Fruit fly (Drosophila melanogaster) Kc167 (cell line): ENCODE data around the gene lectin-33A.

Source experiments
- Myc ChIP-seq: fragments of >200 bp; optimal IDR thresholded peaks from 2 replicates; lab custom pipeline; 2017; ENCODE audit warnings: missing external identifiers
- Sin3A ChIP-seq: fragments of >200 bp; optimal IDR thresholded peaks from 2 replicates; lab custom pipeline; 2018; ENCODE audit warnings: missing external identifiers
- h ChIP-seq: fragments of >200 bp; optimal IDR thresholded peaks from 3 replicates; lab custom pipeline; 2018; ENCODE audit warnings: missing external identifiers
- insv ChIP-seq: fragments of >200 bp; optimal IDR thresholded peaks from 3 replicates; lab custom pipeline; 2018; ENCODE audit warnings: missing external identifiers
- psq ChIP-seq: fragments of >200 bp; optimal IDR thresholded peaks from 2 replicates; lab custom pipeline; 2017; ENCODE audit warnings: missing external identifiers
- ttk ChIP-seq: sonication (Bioruptor generic); optimal IDR thresholded peaks from 2 replicates; lab custom pipeline; 2017; ENCODE audit warnings: missing external identifiers

- TF ChIP-seq Sin3A (lab: Kevin White, UChicago), result no peak
- TF ChIP-seq Myc (lab: Kevin White, UChicago), result no peak
- no peak for TF ChIP-seq insv
- no peak for TF ChIP-seq psq
- no peak for TF ChIP-seq ttk (lab: Kevin White, UChicago)
- no peak for TF ChIP-seq h
These were observed 12.2 kb downstream of the lectin-33A start for dm6 chr2L:11014018-11014611.
